Fruit fly (Drosophila melanogaster) whole organism, embryonic: ENCODE data around the gene Rad9.

Source experiments
- Atf3 ChIP-seq: fragments of 200-800 bp; sonication (Bioruptor generic); optimal IDR thresholded peaks from 3 replicates; lab custom pipeline; 2016; ENCODE audit warnings: missing biosample characterization, missing genetic modification characterization
- B-H1 ChIP-seq: fragments of 200-800 bp; sonication (Bioruptor generic); IDR thresholded peaks from 3 replicates; pipeline ENCODE4 v1.3.6; 2022; ENCODE audit warnings: missing biosample characterization, missing genetic modification characterization
- CG11456 ChIP-seq: fragments of 200-800 bp; sonication (Bioruptor generic); IDR thresholded peaks from 3 replicates; pipeline ENCODE4 v1.3.6; 2022; ENCODE audit warnings: missing biosample characterization, missing genetic modification characterization
- CG1233 ChIP-seq: fragments of 200-800 bp; sonication (Bioruptor generic); optimal IDR thresholded peaks from 4 replicates; lab custom pipeline; 2018; ENCODE audit warnings: missing biosample characterization, mild to moderate bottlenecking, missing genetic modification characterization
- CG14441 ChIP-seq: fragments of 200-800 bp; sonication (Bioruptor generic); IDR thresholded peaks from 2 replicates; pipeline ENCODE4 v1.3.6; 2022; ENCODE audit warnings: missing biosample characterization, missing genetic modification characterization
- CG15514 ChIP-seq: fragments of 200-800 bp; sonication (Bioruptor generic); optimal IDR thresholded peaks from 3 replicates; lab custom pipeline; 2017; ENCODE audit warnings: missing biosample characterization, missing genetic modification characterization, mild to moderate bottlenecking, moderate library complexity, missing genetic modification reagents
- CG15696 ChIP-seq: fragments of 200-800 bp; sonication (Bioruptor generic); optimal IDR thresholded peaks from 2 replicates; lab custom pipeline; 2019; ENCODE audit warnings: missing biosample characterization, mild to moderate bottlenecking, missing genetic modification characterization, moderate library complexity
- CG1647 ChIP-seq: fragments of 200-800 bp; sonication (Bioruptor generic); optimal IDR thresholded peaks from 3 replicates; lab custom pipeline; 2016; ENCODE audit warnings: missing biosample characterization, missing genetic modification characterization
- CG1792 ChIP-seq: fragments of 200-800 bp; sonication (Bioruptor generic); optimal IDR thresholded peaks from 2 replicates; lab custom pipeline; 2016; ENCODE audit warnings: missing biosample characterization, missing genetic modification characterization
- CG18599 ChIP-seq: fragments of 200-800 bp; sonication (Bioruptor generic); optimal IDR thresholded peaks from 3 replicates; lab custom pipeline; 2017; ENCODE audit warnings: missing biosample characterization, missing genetic modification characterization, mild to moderate bottlenecking, moderate library complexity, missing genetic modification reagents
- CG2116 ChIP-seq: fragments of 200-800 bp; sonication (Bioruptor generic); optimal IDR thresholded peaks from 3 replicates; lab custom pipeline; 2018; ENCODE audit warnings: missing biosample characterization, mild to moderate bottlenecking, missing genetic modification characterization
- CG2129 ChIP-seq: fragments of 200-800 bp; sonication (Bioruptor generic); IDR thresholded peaks from 2 replicates; pipeline ENCODE4 v1.3.6; 2022; ENCODE audit warnings: missing biosample characterization, missing genetic modification characterization; ENCODE audit not compliant: partially characterized antibody
- CG2199 ChIP-seq: fragments of 200-800 bp; sonication (Bioruptor generic); IDR thresholded peaks from 3 replicates; pipeline ENCODE4 v1.3.6; 2022; ENCODE audit warnings: missing biosample characterization, missing genetic modification characterization
- CG2202 ChIP-seq: fragments of 200-800 bp; sonication (Bioruptor generic); optimal IDR thresholded peaks from 2 replicates; lab custom pipeline; 2018; ENCODE audit warnings: missing biosample characterization, mild to moderate bottlenecking, missing genetic modification characterization
- CG2712 ChIP-seq: fragments of 200-800 bp; optimal IDR thresholded peaks from 3 replicates; lab custom pipeline; 2019; ENCODE audit warnings: missing biosample characterization, mild to moderate bottlenecking, missing genetic modification characterization, moderate library complexity
- CG30431 ChIP-seq: fragments of 200-800 bp; sonication (Bioruptor generic); optimal IDR thresholded peaks from 2 replicates; lab custom pipeline; 2017; ENCODE audit warnings: missing biosample characterization, missing genetic modification characterization
- CG32767 ChIP-seq: fragments of 200-800 bp; sonication (Bioruptor generic); IDR thresholded peaks from 2 replicates; pipeline ENCODE4 v1.3.6; 2022; ENCODE audit warnings: missing biosample characterization, missing genetic modification characterization
- CG3281 ChIP-seq: fragments of 200-800 bp; sonication (Bioruptor generic); optimal IDR thresholded peaks from 3 replicates; lab custom pipeline; 2017; ENCODE audit warnings: missing biosample characterization, mild to moderate bottlenecking, missing genetic modification characterization
- CG3847 ChIP-seq: fragments of 200-800 bp; sonication (Bioruptor generic); IDR thresholded peaks from 2 replicates; pipeline ENCODE4 v1.3.6; 2022; ENCODE audit warnings: missing biosample characterization, missing genetic modification characterization
- CG4360 ChIP-seq: fragments of 200-800 bp; sonication (Bioruptor generic); IDR thresholded peaks from 2 replicates; pipeline ENCODE4 v1.3.6; 2022; ENCODE audit warnings: missing biosample characterization, missing genetic modification characterization
- CG7786 ChIP-seq: fragments of 200-800 bp; sonication (Bioruptor generic); optimal IDR thresholded peaks from 2 replicates; lab custom pipeline; 2016; ENCODE audit warnings: missing biosample characterization, missing genetic modification characterization
- CG8281 ChIP-seq: fragments of 200-800 bp; sonication (Bioruptor generic); optimal IDR thresholded peaks from 2 replicates; lab custom pipeline; 2018; ENCODE audit warnings: missing biosample characterization, mild to moderate bottlenecking, missing genetic modification characterization, moderate library complexity
- CG9727 ChIP-seq: fragments of 200-800 bp; sonication (Bioruptor generic); optimal IDR thresholded peaks from 3 replicates; lab custom pipeline; 2017; ENCODE audit warnings: missing biosample characterization, mild to moderate bottlenecking, missing genetic modification characterization
- Camta ChIP-seq: fragments of 200-800 bp; sonication (Bioruptor generic); optimal IDR thresholded peaks from 2 replicates; lab custom pipeline; 2016; ENCODE audit warnings: missing biosample characterization, missing genetic modification characterization
- CoRest ChIP-seq: fragments of 200-800 bp; sonication (Bioruptor generic); optimal IDR thresholded peaks from 3 replicates; lab custom pipeline; 2018; ENCODE audit warnings: missing biosample characterization, mild to moderate bottlenecking, missing genetic modification characterization, moderate library complexity
- Dek ChIP-seq: fragments of 200-800 bp; sonication (Bioruptor generic); optimal IDR thresholded peaks from 3 replicates; lab custom pipeline; 2019; ENCODE audit warnings: missing biosample characterization, mild to moderate bottlenecking, missing genetic modification characterization, moderate library complexity
- HmgD ChIP-seq: fragments of 200-800 bp; sonication (Bioruptor generic); optimal IDR thresholded peaks from 3 replicates; lab custom pipeline; 2016; ENCODE audit warnings: missing biosample characterization, missing genetic modification characterization
- Hr3 ChIP-seq: fragments of 200-800 bp; sonication (Bioruptor generic); optimal IDR thresholded peaks from 3 replicates; lab custom pipeline; 2016; ENCODE audit warnings: missing biosample characterization, missing genetic modification characterization
- Lim3 ChIP-seq: fragments of 200-800 bp; sonication (Bioruptor generic); IDR thresholded peaks from 2 replicates; pipeline ENCODE4 v1.3.6; 2022; ENCODE audit warnings: missing biosample characterization, missing genetic modification characterization
- MBD-R2 ChIP-seq: fragments of 200-800 bp; sonication (Bioruptor generic); IDR thresholded peaks from 2 replicates; pipeline ENCODE4 v1.3.6; 2022; ENCODE audit warnings: missing biosample characterization, missing genetic modification characterization
- Meics ChIP-seq: fragments of 200-800 bp; sonication (Bioruptor generic); optimal IDR thresholded peaks from 2 replicates; lab custom pipeline; 2017; ENCODE audit warnings: missing biosample characterization, mild to moderate bottlenecking, missing genetic modification characterization
- Sry-β ChIP-seq: fragments of 200-800 bp; sonication (Bioruptor generic); optimal IDR thresholded peaks from 2 replicates; lab custom pipeline; 2018; ENCODE audit warnings: missing biosample characterization, mild to moderate bottlenecking, missing genetic modification characterization, moderate library complexity
- Tbp ChIP-seq: fragments of >200 bp; optimal IDR thresholded peaks from 2 replicates; lab custom pipeline; 2018; ENCODE audit warnings: missing biosample characterization, missing genetic modification characterization
- ac ChIP-seq: fragments of 200-800 bp; sonication (Bioruptor generic); optimal IDR thresholded peaks from 3 replicates; lab custom pipeline; 2017; ENCODE audit warnings: missing biosample characterization, mild to moderate bottlenecking, missing genetic modification characterization
- btn ChIP-seq: fragments of 200-800 bp; sonication (Bioruptor generic); optimal IDR thresholded peaks from 2 replicates; lab custom pipeline; 2016; ENCODE audit warnings: missing biosample characterization, missing genetic modification characterization
- chm ChIP-seq: fragments of 200-800 bp; sonication (Bioruptor generic); IDR thresholded peaks from 2 replicates; pipeline ENCODE4 v1.3.6; 2022; ENCODE audit warnings: missing biosample characterization, missing genetic modification characterization
- corto ChIP-seq: fragments of 200-800 bp; sonication (Bioruptor generic); optimal IDR thresholded peaks from 2 replicates; lab custom pipeline; 2016; ENCODE audit warnings: missing biosample characterization, mild to moderate bottlenecking, missing genetic modification characterization, moderate library complexity
- dmrt99B ChIP-seq: fragments of 200-800 bp; sonication (Bioruptor generic); optimal IDR thresholded peaks from 2 replicates; lab custom pipeline; 2018; ENCODE audit warnings: missing biosample characterization, mild to moderate bottlenecking, missing genetic modification characterization, moderate library complexity
- emc ChIP-seq: fragments of 200-800 bp; sonication (Bioruptor generic); optimal IDR thresholded peaks from 2 replicates; lab custom pipeline; 2016; ENCODE audit warnings: missing biosample characterization, missing genetic modification characterization
- en ChIP-seq: fragments of 200-800 bp; sonication (Bioruptor generic); optimal IDR thresholded peaks from 2 replicates; lab custom pipeline; 2016; ENCODE audit warnings: missing biosample characterization, missing genetic modification characterization
- esg ChIP-seq: fragments of 200-800 bp; sonication (Bioruptor generic); conservative IDR thresholded peaks from 2 replicates; pipeline ENCODE4 v1.3.6; 2022; ENCODE audit warnings: missing biosample characterization, missing genetic modification characterization
- eve ChIP-seq, 2 experiments: fragments of >200 bp; optimal IDR thresholded peaks; 2 replicates each; lab custom pipeline; 2017; ENCODE audit warnings: missing biosample characterization in 2 of 2, missing genetic modification characterization in 2 of 2
- fd64A ChIP-seq: fragments of 200-800 bp; sonication (Bioruptor generic); optimal IDR thresholded peaks from 3 replicates; lab custom pipeline; 2018; ENCODE audit warnings: missing biosample characterization, mild to moderate bottlenecking, missing genetic modification characterization
- gce ChIP-seq: fragments of 200-800 bp; sonication (Bioruptor generic); IDR thresholded peaks from 3 replicates; pipeline ENCODE4 v1.3.6; 2022; ENCODE audit warnings: missing biosample characterization, missing genetic modification characterization
- lab ChIP-seq: fragments of 200-800 bp; sonication (Bioruptor generic); optimal IDR thresholded peaks from 3 replicates; lab custom pipeline; 2017; ENCODE audit warnings: missing biosample characterization, missing genetic modification characterization, mild to moderate bottlenecking, moderate library complexity, missing genetic modification reagents
- onecut ChIP-seq: fragments of 200-800 bp; sonication (Bioruptor generic); IDR thresholded peaks from 2 replicates; pipeline ENCODE4 v1.3.6; 2022; ENCODE audit warnings: missing biosample characterization, missing genetic modification characterization
- pho ChIP-seq: fragments of 200-800 bp; sonication (Bioruptor generic); optimal IDR thresholded peaks from 2 replicates; lab custom pipeline; 2016; ENCODE audit warnings: missing biosample characterization, missing genetic modification characterization
- row ChIP-seq: fragments of 200-800 bp; sonication (Bioruptor generic); IDR thresholded peaks from 3 replicates; pipeline ENCODE4 v1.3.6; 2022; ENCODE audit warnings: missing biosample characterization, missing genetic modification characterization
- scrt ChIP-seq: fragments of 200-800 bp; sonication (Bioruptor generic); optimal IDR thresholded peaks from 2 replicates; lab custom pipeline; 2018; ENCODE audit warnings: missing biosample characterization, mild to moderate bottlenecking, missing genetic modification characterization, moderate library complexity
- so ChIP-seq: fragments of 200-800 bp; sonication (Bioruptor generic); IDR thresholded peaks from 3 replicates; pipeline ENCODE4 v1.3.6; 2022; ENCODE audit warnings: missing biosample characterization, missing genetic modification characterization
- stwl ChIP-seq: fragments of 200-800 bp; sonication (Bioruptor generic); optimal IDR thresholded peaks from 3 replicates; lab custom pipeline; 2018; ENCODE audit warnings: missing biosample characterization, mild to moderate bottlenecking, missing genetic modification characterization, moderate library complexity
- zen ChIP-seq: fragments of 200-800 bp; sonication (Bioruptor generic); optimal IDR thresholded peaks from 3 replicates; lab custom pipeline; 2018; ENCODE audit warnings: missing biosample characterization, mild to moderate bottlenecking, missing genetic modification characterization, moderate library complexity

Rad9 gene

dm6 chr3L:18837707-18838244, 34.6 kb downstream of the Rad9 start:
- TF ChIP-seq Camta (GFP tag; lab: Kevin White, UChicago) (no peak), Sry-β (GFP tag; lab: Kevin White, UChicago) (no peak), chm (GFP tag; lab: Robert Waterston, UW) (no peak), pho (GFP tag; lab: Kevin White, UChicago) (peak; percentile 2), HmgD (GFP tag; lab: Kevin White, UChicago) (no peak), CG7786 (no peak), eve (GFP tag; optimal IDR thresholded peaks at IDR 0.05; lab: Kevin White, UChicago) (no peak), zen (peak; percentile 10), CG18599 (GFP tag; lab: Kevin White, UChicago) (peak; percentile 84), CG9727 (GFP tag; lab: Kevin White, UChicago) (no peak), CG8281 (tag; lab: Kevin White, UChicago) (peak; percentile 68), ac (GFP tag; lab: Kevin White, UChicago) (peak; percentile 5), MBD-R2 (GFP tag; lab: Robert Waterston, UW) (no peak), Meics (peak; percentile 61), CG15514 (GFP tag; lab: Kevin White, UChicago) (peak; percentile 37), btn (GFP tag; lab: Kevin White, UChicago) (no peak), Hr3 (no peak), CG1792 (GFP tag; lab: Kevin White, UChicago) (peak; percentile 18), B-H1 (GFP tag; lab: Robert Waterston, UW) (no peak), CG11456 (no peak), CoRest (no peak), scrt (GFP tag; lab: Kevin White, UChicago) (peak; percentile 24), CG2199 (GFP tag; lab: Robert Waterston, UW) (no peak), fd64A (GFP tag; lab: Kevin White, UChicago) (no peak), en (GFP tag; lab: Kevin White, UChicago) (no peak), CG3281 (GFP tag; lab: Kevin White, UChicago) (peak; percentile 13), stwl (tag; lab: Kevin White, UChicago) (no peak), CG3847 (GFP tag; lab: Robert Waterston, UW) (no peak), CG4360 (GFP tag; lab: Robert Waterston, UW) (no peak), so (GFP tag; lab: Robert Waterston, UW) (no peak), emc (GFP tag; lab: Kevin White, UChicago) (no peak), CG2129 (GFP tag; lab: Robert Waterston, UW) (no peak), CG2712 (tag; lab: Kevin White, UChicago) (no peak), gce (GFP tag; lab: Robert Waterston, UW) (no peak), CG32767 (GFP tag; lab: Robert Waterston, UW) (no peak), esg (GFP tag; lab: Robert Waterston, UW) (no peak), Tbp (GFP tag; lab: Kevin White, UChicago) (no peak), dmrt99B (tag; lab: Kevin White, UChicago) (no peak), Lim3 (GFP tag; lab: Robert Waterston, UW) (no peak), CG2202 (tag; lab: Kevin White, UChicago) (no peak), CG14441 (GFP tag; lab: Robert Waterston, UW) (no peak), row (GFP tag; lab: Robert Waterston, UW) (no peak), lab (GFP tag; lab: Kevin White, UChicago) (peak; percentile 23), CG2116 (GFP tag; lab: Kevin White, UChicago) (no peak), CG30431 (no peak), Dek (tag; lab: Kevin White, UChicago) (no peak), corto (GFP tag; lab: Kevin White, UChicago) (no peak), CG1647 (GFP tag; lab: Kevin White, UChicago) (no peak), Atf3 (GFP tag; lab: Kevin White, UChicago) (no peak), onecut (GFP tag; lab: Robert Waterston, UW) (peak; percentile 39; the same call in 1 of the 2 replicates), CG15696 (peak; percentile 87), CG1233 (GFP tag; lab: Kevin White, UChicago) (peak; percentile 58)
